Worm (Caenorhabditis elegans): Measurements from ENCODE around the gene ttr-47.

ce11 chrV:8956387-8957095 lies 33.7 kb downstream of the ttr-47 start, which contains the start of gene ttc-17:
- TF ChIP-seq tbx-11 (GFP tag; IDR thresholded peaks at IDR 0.05) (no peak), ama-1 (optimal IDR thresholded peaks at IDR 0.05) (no peak), hnd-1 (tag; optimal IDR thresholded peaks at IDR 0.05) (no peak), ets-7 (tag; optimal IDR thresholded peaks at IDR 0.05) (no peak), hmbx-1 (tag; optimal IDR thresholded peaks at IDR 0.05) (no peak), pes-1 (GFP tag; IDR thresholded peaks at IDR 0.05) (no peak)
